Worm (Caenorhabditis elegans): Measurements from ENCODE around the gene cdc-50.B.
A peak's percentile ranks its signal among the peaks of the same experiment; 100 is the strongest.

cdc-50.B gene

DNA sequence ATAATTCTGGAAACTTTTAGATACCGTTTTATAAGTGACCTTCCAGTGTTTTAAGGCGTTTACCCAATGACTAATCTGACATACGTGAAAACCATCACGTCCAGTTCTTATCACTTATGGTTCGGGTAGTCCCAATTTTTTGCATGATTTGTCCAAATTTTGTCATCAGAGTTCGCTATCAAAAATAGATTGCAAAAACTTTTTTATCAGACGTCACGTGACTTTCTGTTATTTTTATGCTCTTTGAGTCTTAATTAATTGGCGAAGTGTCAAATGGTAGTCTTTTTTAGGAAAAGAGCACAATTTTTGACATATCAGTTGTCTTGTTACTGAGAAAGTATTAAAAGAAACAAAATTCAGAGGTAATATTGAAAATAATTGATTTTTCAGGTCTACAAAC lies 35.0 kb upstream of the cdc-50.B start:
- TF ChIP-seq cebp-1 (GFP tag; IDR thresholded peaks at IDR 0.05) (no peak), cebp-1 (tag; optimal IDR thresholded peaks at IDR 0.05) (peak; percentile 36), hmg-20 (GFP tag; IDR thresholded peaks at IDR 0.05) (no peak), ztf-3 (GFP tag; optimal IDR thresholded peaks at IDR 0.05) (no peak), nhr-80 (tag; optimal IDR thresholded peaks at IDR 0.05) (peak; percentile 77), unc-62 (GFP tag; optimal IDR thresholded peaks at IDR 0.05) (peak; percentile 4), attf-3 (GFP tag; conservative IDR thresholded peaks at IDR 0.05) (no peak)

DNA sequence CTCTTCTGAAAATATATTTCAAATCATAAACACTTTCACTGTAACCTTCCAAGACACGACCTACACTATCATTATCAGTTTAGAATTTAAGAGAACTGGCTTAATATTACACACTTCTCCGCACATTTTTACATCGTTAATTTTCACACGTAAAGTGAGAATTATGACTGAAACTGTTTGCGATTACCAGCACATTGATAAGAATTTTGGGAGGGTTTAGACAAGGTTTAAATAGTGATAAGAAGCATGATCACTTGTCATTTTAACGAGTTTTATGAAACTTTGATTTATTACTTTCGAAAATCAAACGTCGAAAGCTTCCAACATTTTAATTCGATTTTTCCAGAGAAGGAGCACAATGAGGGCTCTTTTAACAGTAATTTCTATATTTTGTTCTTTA lies 34.2 kb upstream of the cdc-50.B start, which contains the start of gene F21D5.3:
TSS of gene F21D5.3 (plus strand) at position 347 of the 400 bp plus-strand sequence.
- TF ChIP-seq tbx-9 (tag; optimal IDR thresholded peaks at IDR 0.05; ENCODE audit: borderline replicate concordance) (no peak), F10E7.11 (tag; optimal IDR thresholded peaks at IDR 0.05) (no peak), ceh-79 (tag; optimal IDR thresholded peaks at IDR 0.05) (no peak), Y67H2A.10 (GFP tag; conservative IDR thresholded peaks at IDR 0.05) (no peak), madf-6 (GFP tag; IDR thresholded peaks at IDR 0.05) (peak; percentile 42), tlf-1 (GFP tag; optimal IDR thresholded peaks at IDR 0.05) (no peak), sptf-2 (GFP tag; optimal IDR thresholded peaks at IDR 0.05) (no peak), B0019.2 (GFP tag; conservative IDR thresholded peaks at IDR 0.05) (no peak), C17E4.6 (GFP tag; IDR thresholded peaks at IDR 0.05) (no peak), nfya-2 (GFP tag; IDR thresholded peaks at IDR 0.05) (no peak), efl-1 (GFP tag; optimal IDR thresholded peaks at IDR 0.05) (no peak), hmg-1.2 (GFP tag; IDR thresholded peaks at IDR 0.05) (no peak), madf-3 (GFP tag; IDR thresholded peaks at IDR 0.05) (no peak), egl-44 (GFP tag; IDR thresholded peaks at IDR 0.05) (no peak), F55B11.4 (tag; optimal IDR thresholded peaks at IDR 0.05; ENCODE audit: borderline replicate concordance, insufficient read depth) (no peak), ztf-18 (tag; optimal IDR thresholded peaks at IDR 0.05) (no peak), ets-4 (GFP tag; optimal IDR thresholded peaks at IDR 0.05) (peak; percentile 10), hmg-20 (GFP tag; IDR thresholded peaks at IDR 0.05) (no peak), B0035.1 (tag; optimal IDR thresholded peaks at IDR 0.05) (no peak), snpc-3.4 (tag; optimal IDR thresholded peaks at IDR 0.05) (no peak), die-1 (tag; optimal IDR thresholded peaks at IDR 0.05) (no peak), ceh-58 (GFP tag; IDR thresholded peaks at IDR 0.05) (no peak), tbp1 (GFP tag; optimal IDR thresholded peaks at IDR 0.05) (no peak), F39B2.1 (GFP tag; IDR thresholded peaks at IDR 0.05) (no peak), bed-2 (GFP tag; IDR thresholded peaks at IDR 0.05) (no peak), mcd-1 (GFP tag; IDR thresholded peaks at IDR 0.05) (no peak), ama-1 (optimal IDR thresholded peaks at IDR 0.05) (no peak), ama-1 (GFP tag; optimal IDR thresholded peaks at IDR 0.05) (no peak), attf-3 (GFP tag; conservative IDR thresholded peaks at IDR 0.05) (no peak), nhr-80 (tag; optimal IDR thresholded peaks at IDR 0.05) (peak; percentile 67), xnd-1 (tag; optimal IDR thresholded peaks at IDR 0.05) (no peak), nhr-90 (tag; optimal IDR thresholded peaks at IDR 0.05) (no peak), egl-18 (GFP tag; IDR thresholded peaks at IDR 0.05) (no peak), nhr-27 (tag; optimal IDR thresholded peaks at IDR 0.05) (no peak), snpc-4 (GFP tag; optimal IDR thresholded peaks at IDR 0.05) (peak; percentile 1), snpc-4 (tag; optimal IDR thresholded peaks at IDR 0.05) (no peak), B0261.1 (tag; optimal IDR thresholded peaks at IDR 0.05) (no peak), hrde-1 (tag; optimal IDR thresholded peaks at IDR 0.05; ENCODE audit: borderline replicate concordance) (peak; percentile 15), lsy-27 (tag; optimal IDR thresholded peaks at IDR 0.05; ENCODE audit: borderline replicate concordance, insufficient read depth) (no peak), let-607 (tag; optimal IDR thresholded peaks at IDR 0.05) (no peak), ztf-28 (GFP tag; IDR thresholded peaks at IDR 0.05) (no peak), attf-5 (GFP tag; optimal IDR thresholded peaks at IDR 0.05) (no peak), dox-1 (GFP tag; IDR thresholded peaks at IDR 0.05) (no peak), mes-4 (tag; optimal IDR thresholded peaks at IDR 0.05) (no peak)

Measured in whole organism, young adult.